Worm (Caenorhabditis elegans): ENCODE results near the gene F20D6.5.

- TF ChIP-seq nfya-1 (tag; optimal IDR thresholded peaks at IDR 0.05) (no peak), elt-2 (tag; optimal IDR thresholded peaks at IDR 0.05) (no peak), madf-2 (tag; optimal IDR thresholded peaks at IDR 0.05) (no peak), pax-1 (tag; optimal IDR thresholded peaks at IDR 0.05) (no peak)
Observed at ce11 chrV:8123384-8123783, 38.4 kb upstream of the F20D6.5 start, which contains the start of gene D1014.5.
